Worm (Caenorhabditis elegans) whole organism, L2 larva: ENCODE data around the gene E02H4.5.

Experiments used
- R02D3.7 ChIP-seq: fragments of 150-350 bp; optimal IDR thresholded peaks from 2 replicates; lab custom pipeline; 2014; ENCODE audit warnings: missing biosample characterization, missing genetic modification characterization
- ceh-16 ChIP-seq: fragments of 150-350 bp; optimal IDR thresholded peaks from 2 replicates; lab custom pipeline; 2014; ENCODE audit warnings: missing biosample characterization, missing genetic modification characterization
- ceh-82 ChIP-seq: fragments of 150-350 bp; optimal IDR thresholded peaks from 2 replicates; lab custom pipeline; 2014; ENCODE audit warnings: missing biosample characterization, missing genetic modification characterization
- egl-27 ChIP-seq: sonication (generic microtip); optimal IDR thresholded peaks from 3 replicates; lab custom pipeline; 2017; ENCODE audit warnings: missing biosample characterization, missing genetic modification reagents, missing genetic modification characterization
- elt-1 ChIP-seq: fragments of 150-350 bp; optimal IDR thresholded peaks from 2 replicates; lab custom pipeline; 2014; ENCODE audit warnings: missing biosample characterization, missing genetic modification characterization
- elt-3 ChIP-seq: sonication (generic microtip); optimal IDR thresholded peaks from 2 replicates; lab custom pipeline; 2017; ENCODE audit warnings: missing biosample characterization, missing genetic modification characterization
- nhr-21 ChIP-seq: fragments of 150-350 bp; optimal IDR thresholded peaks from 2 replicates; lab custom pipeline; 2014; ENCODE audit warnings: missing biosample characterization, missing genetic modification characterization
- nhr-25 ChIP-seq: fragments of 150-350 bp; sonication (generic microtip); optimal IDR thresholded peaks from 3 replicates; lab custom pipeline; 2014; ENCODE audit warnings: missing biosample characterization, missing genetic modification characterization
- sem-4 ChIP-seq: fragments of 150-350 bp; optimal IDR thresholded peaks from 2 replicates; lab custom pipeline; 2014; ENCODE audit warnings: missing biosample characterization, missing genetic modification reagents, missing genetic modification characterization
- skn-1 ChIP-seq: sonication (generic microtip); optimal IDR thresholded peaks from 2 replicates; lab custom pipeline; 2017; ENCODE audit warnings: missing biosample characterization, missing genetic modification characterization
- snpc-4 ChIP-seq: fragments of 150-350 bp; optimal IDR thresholded peaks from 2 replicates; lab custom pipeline; 2014; ENCODE audit warnings: missing biosample characterization, missing genetic modification characterization
- zag-1 ChIP-seq: fragments of 150-350 bp; optimal IDR thresholded peaks from 2 replicates; lab custom pipeline; 2014; ENCODE audit warnings: missing biosample characterization, missing genetic modification characterization
- ztf-1 ChIP-seq: fragments of 200-800 bp; sonication (Bioruptor generic); conservative IDR thresholded peaks from 2 replicates; pipeline ENCODE4 v1.3.6; 2022; ENCODE audit warnings: missing genetic modification characterization, missing compliant biosample characterization

DNA sequence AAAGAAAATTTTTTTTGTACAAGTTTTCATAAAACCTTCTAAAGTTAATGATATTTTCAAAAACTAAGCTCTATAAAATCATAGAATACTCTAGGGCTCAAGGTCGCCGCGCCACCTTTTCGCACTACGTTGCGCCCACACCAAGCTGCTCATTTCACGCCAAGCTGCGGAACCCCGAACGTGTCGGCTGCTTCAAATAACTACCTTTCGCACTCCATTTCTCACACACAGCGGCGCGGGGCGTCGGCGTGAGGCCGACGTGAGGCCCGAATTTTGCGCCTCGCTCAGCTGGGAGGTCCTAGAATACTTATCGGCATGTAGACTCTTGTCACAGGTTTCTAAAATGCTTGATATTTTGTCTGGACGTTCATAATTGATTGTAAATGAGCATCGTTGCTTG lies 22.9 kb downstream of the E02H4.5 start:
- TF ChIP-seq zag-1 (no peak), nhr-25 (tag; lab: Kevin White, UChicago) (no peak), ceh-82 (tag; lab: Kevin White, UChicago) (no peak), R02D3.7 (tag; lab: Kevin White, UChicago) (no peak), skn-1 (tag; lab: Kevin White, UChicago) (no peak), elt-3 (tag; lab: Kevin White, UChicago) (no peak), ztf-1 (GFP tag; lab: Robert Waterston, UW) (no peak), nhr-21 (tag; lab: Kevin White, UChicago) (no peak), sem-4 (no peak), elt-1 (tag; lab: Kevin White, UChicago) (no peak), ceh-16 (tag; lab: Kevin White, UChicago) (no peak), snpc-4 (tag; lab: Kevin White, UChicago) (no peak), egl-27 (no peak)
